Worm (Caenorhabditis elegans) whole organism, young adult: ENCODE data around the gene str-176.

Experiments
- B0261.1 ChIP-seq: sonication (generic microtip); optimal IDR thresholded peaks from 2 replicates; lab custom pipeline; 2016; ENCODE audit warnings: mild to moderate bottlenecking, missing genetic modification characterization, moderate library complexity, missing compliant biosample characterization
- B0336.3 ChIP-seq: fragments of 200-800 bp; sonication (Bioruptor generic); IDR thresholded peaks from 2 replicates; pipeline ENCODE4 v1.3.6; 2022; ENCODE audit warnings: missing genetic modification characterization, missing compliant biosample characterization
- D2030.7 ChIP-seq: fragments of 200-800 bp; sonication (Bioruptor generic); IDR thresholded peaks from 2 replicates; pipeline ENCODE4 v1.3.6; 2022; ENCODE audit warnings: missing genetic modification reagents, missing genetic modification characterization, missing compliant biosample characterization
- F57A8.1 ChIP-seq: fragments of 200-800 bp; sonication (Bioruptor generic); optimal IDR thresholded peaks from 2 replicates; lab custom pipeline; 2018; ENCODE audit warnings: mild to moderate bottlenecking, missing genetic modification characterization, moderate library complexity, missing compliant biosample characterization
- F57C9.4 ChIP-seq: sonication (generic microtip); optimal IDR thresholded peaks from 2 replicates; lab custom pipeline; 2017; ENCODE audit warnings: mild to moderate bottlenecking, missing genetic modification characterization, missing compliant biosample characterization
- K11D2.4 ChIP-seq: fragments of 200-800 bp; sonication (Bioruptor generic); IDR thresholded peaks from 2 replicates; pipeline ENCODE4 v1.3.6; 2022; ENCODE audit warnings: missing genetic modification reagents, missing genetic modification characterization, missing compliant biosample characterization
- K12H6.12 ChIP-seq: fragments of 200-800 bp; sonication (Bioruptor generic); optimal IDR thresholded peaks from 2 replicates; lab custom pipeline; 2018; ENCODE audit warnings: mild to moderate bottlenecking, missing genetic modification characterization, missing compliant biosample characterization
- Y53G8AR.9 ChIP-seq: fragments of 200-800 bp; sonication (Bioruptor generic); conservative IDR thresholded peaks from 2 replicates; pipeline ENCODE4 v1.3.6; 2022; ENCODE audit warnings: missing genetic modification reagents, missing genetic modification characterization, missing compliant biosample characterization
- Y67H2A.10 ChIP-seq: fragments of 200-800 bp; sonication (Bioruptor generic); conservative IDR thresholded peaks from 2 replicates; pipeline ENCODE4 v1.3.6; 2022; ENCODE audit warnings: missing genetic modification reagents, missing genetic modification characterization, missing compliant biosample characterization
- Y79H2A.3 ChIP-seq: fragments of 200-800 bp; sonication (Bioruptor generic); conservative IDR thresholded peaks from 2 replicates; pipeline ENCODE4 v1.3.6; 2022; ENCODE audit warnings: missing genetic modification reagents, missing genetic modification characterization, missing compliant biosample characterization
- ZK185.1 ChIP-seq: sonication (generic microtip); optimal IDR thresholded peaks from 2 replicates; lab custom pipeline; 2016; ENCODE audit warnings: mild to moderate bottlenecking, missing genetic modification characterization, missing compliant biosample characterization; ENCODE audit not compliant: poor library complexity, severe bottlenecking
- aptf-3 ChIP-seq: fragments of 200-800 bp; sonication (Bioruptor generic); IDR thresholded peaks from 2 replicates; pipeline ENCODE4 v1.3.6; 2022; ENCODE audit warnings: missing genetic modification characterization, missing compliant biosample characterization
- attf-3 ChIP-seq: fragments of 200-800 bp; sonication (Bioruptor generic); conservative IDR thresholded peaks from 2 replicates; pipeline ENCODE4 v1.3.6; 2022; ENCODE audit warnings: missing genetic modification reagents, missing genetic modification characterization, missing compliant biosample characterization
- ccch-3 ChIP-seq: fragments of 200-800 bp; sonication (Bioruptor generic); optimal IDR thresholded peaks from 2 replicates; lab custom pipeline; 2018; ENCODE audit warnings: mild to moderate bottlenecking, missing genetic modification characterization, missing compliant biosample characterization
- cebp-2 ChIP-seq: fragments of 200-800 bp; sonication (Bioruptor generic); IDR thresholded peaks from 2 replicates; pipeline ENCODE4 v1.3.6; 2022; ENCODE audit warnings: missing genetic modification characterization, missing compliant biosample characterization
- ceh-40 ChIP-seq: fragments of 200-800 bp; sonication (Bioruptor generic); IDR thresholded peaks from 2 replicates; pipeline ENCODE4 v1.3.6; 2022; ENCODE audit warnings: missing genetic modification characterization, missing compliant biosample characterization
- ceh-91 ChIP-seq: fragments of 200-800 bp; sonication (Bioruptor generic); IDR thresholded peaks from 2 replicates; pipeline ENCODE4 v1.3.6; 2022; ENCODE audit warnings: missing genetic modification reagents, missing genetic modification characterization, missing compliant biosample characterization
- die-1 ChIP-seq: sonication (generic microtip); optimal IDR thresholded peaks from 2 replicates; lab custom pipeline; 2016; ENCODE audit warnings: missing genotype, mild to moderate bottlenecking, missing genetic modification characterization, missing compliant biosample characterization
- egl-44 ChIP-seq: fragments of 200-800 bp; sonication (Bioruptor generic); IDR thresholded peaks from 2 replicates; pipeline ENCODE4 v1.3.6; 2022; ENCODE audit warnings: missing genetic modification reagents, missing genetic modification characterization, missing compliant biosample characterization
- egrh-3 ChIP-seq: fragments of 200-800 bp; sonication (Bioruptor generic); IDR thresholded peaks from 2 replicates; pipeline ENCODE4 v1.3.6; 2022; ENCODE audit warnings: missing genetic modification reagents, missing genetic modification characterization, missing compliant biosample characterization
- ekl-4 ChIP-seq: fragments of 200-800 bp; sonication (Bioruptor generic); IDR thresholded peaks from 2 replicates; pipeline ENCODE4 v1.3.6; 2022; ENCODE audit warnings: missing genetic modification reagents, missing genetic modification characterization, missing compliant biosample characterization
- hlh-26 ChIP-seq: fragments of 200-800 bp; sonication (Bioruptor generic); conservative IDR thresholded peaks from 2 replicates; pipeline ENCODE4 v1.3.6; 2022; ENCODE audit warnings: missing genetic modification reagents, missing genetic modification characterization, missing compliant biosample characterization
- hmg-1.2 ChIP-seq: fragments of 200-800 bp; sonication (Bioruptor generic); IDR thresholded peaks from 2 replicates; pipeline ENCODE4 v1.3.6; 2022; ENCODE audit warnings: missing genetic modification reagents, missing genetic modification characterization, missing compliant biosample characterization
- lag-1 ChIP-seq: fragments of 200-800 bp; sonication (Bioruptor generic); IDR thresholded peaks from 2 replicates; pipeline ENCODE4 v1.3.6; 2022; ENCODE audit warnings: missing genetic modification reagents, missing genetic modification characterization, missing compliant biosample characterization
- let-607 ChIP-seq, 2 experiments: fragments of 200-800 bp in 1 of 2; sonication (Bioruptor generic) in 1 of 2; sonication (generic microtip) in 1 of 2; optimal IDR thresholded peaks; 2 replicates each; lab custom pipeline; 2016 to 2018; ENCODE audit warnings: mild to moderate bottlenecking in 2 of 2, missing compliant biosample characterization in 2 of 2, missing genetic modification characterization in 2 of 2, moderate library complexity in 2 of 2, missing genotype in 1 of 2
- lin-40 ChIP-seq: sonication (generic microtip); optimal IDR thresholded peaks from 2 replicates; lab custom pipeline; 2016; ENCODE audit warnings: missing genetic modification characterization, mild to moderate bottlenecking, missing compliant biosample characterization, missing genotype, missing genetic modification reagents
- lin-54 ChIP-seq: fragments of 200-800 bp; sonication (Bioruptor generic); optimal IDR thresholded peaks from 2 replicates; lab custom pipeline; 2018; ENCODE audit warnings: mild to moderate bottlenecking, missing genetic modification characterization, missing compliant biosample characterization
- lsl-1 ChIP-seq: fragments of 200-800 bp; sonication (Bioruptor generic); optimal IDR thresholded peaks from 2 replicates; lab custom pipeline; 2018; ENCODE audit warnings: mild to moderate bottlenecking, missing genetic modification characterization, moderate library complexity, missing compliant biosample characterization
- madf-10 ChIP-seq: sonication (generic microtip); optimal IDR thresholded peaks from 2 replicates; lab custom pipeline; 2016; ENCODE audit warnings: mild to moderate bottlenecking, missing genetic modification characterization, missing compliant biosample characterization
- madf-3 ChIP-seq: fragments of 200-800 bp; sonication (Bioruptor generic); IDR thresholded peaks from 2 replicates; pipeline ENCODE4 v1.3.6; 2022; ENCODE audit warnings: missing genetic modification reagents, missing genetic modification characterization, missing compliant biosample characterization
- madf-8 ChIP-seq: fragments of 200-800 bp; sonication (Bioruptor generic); conservative IDR thresholded peaks from 2 replicates; pipeline ENCODE4 v1.3.6; 2022; ENCODE audit warnings: missing genetic modification reagents, missing genetic modification characterization, missing compliant biosample characterization
- mcd-1 ChIP-seq: fragments of 200-800 bp; sonication (Bioruptor generic); IDR thresholded peaks from 2 replicates; pipeline ENCODE4 v1.3.6; 2022; ENCODE audit warnings: missing genetic modification reagents, missing genetic modification characterization, missing compliant biosample characterization
- nfyb-1 ChIP-seq: fragments of 200-800 bp; sonication (Bioruptor generic); IDR thresholded peaks from 2 replicates; pipeline ENCODE4 v1.3.6; 2022; ENCODE audit warnings: missing genetic modification reagents, missing genetic modification characterization, missing compliant biosample characterization
- pha-4 ChIP-seq: fragments of 150-350 bp; sonication (generic microtip); optimal IDR thresholded peaks from 2 replicates; lab custom pipeline; 2014; ENCODE audit warnings: missing biosample characterization, missing genetic modification reagents, missing genetic modification characterization
- rec-8 ChIP-seq, 2 experiments: sonication (generic microtip); optimal IDR thresholded peaks; 2 replicates each; lab custom pipeline; 2016; ENCODE audit warnings: mild to moderate bottlenecking in 2 of 2, missing genetic modification characterization in 2 of 2, missing genetic modification reagents in 2 of 2, missing genotype in 2 of 2, missing biosample characterization in 1 of 2, missing compliant biosample characterization in 1 of 2, moderate library complexity in 1 of 2
- sea-2 ChIP-seq: fragments of 200-800 bp; sonication (Bioruptor generic); IDR thresholded peaks from 2 replicates; pipeline ENCODE4 v1.3.6; 2022; ENCODE audit warnings: missing genetic modification characterization, missing compliant biosample characterization
- snpc-1.1 ChIP-seq: sonication (generic microtip); optimal IDR thresholded peaks from 2 replicates; lab custom pipeline; 2017; ENCODE audit warnings: missing genetic modification characterization, mild to moderate bottlenecking, missing compliant biosample characterization, antibody characterized with exemption, moderate library complexity, missing genotype, missing genetic modification reagents; ENCODE audit not compliant: insufficient read depth
- snpc-1.3 ChIP-seq: sonication (generic microtip); optimal IDR thresholded peaks from 2 replicates; lab custom pipeline; 2017; ENCODE audit warnings: missing genetic modification characterization, mild to moderate bottlenecking, missing compliant biosample characterization, antibody characterized with exemption, moderate library complexity, missing genotype, missing genetic modification reagents; ENCODE audit not compliant: insufficient read depth
- snpc-4 ChIP-seq, 5 experiments: fragments of 150-350 bp in 1 of 5; sonication (generic microtip) in 4 of 5; optimal IDR thresholded peaks; 2 replicates each; lab custom pipeline; 2014 to 2018; ENCODE audit warnings: missing genetic modification characterization in 5 of 5, missing biosample characterization in 3 of 5, antibody characterized with exemption in 2 of 5, mild to moderate bottlenecking in 2 of 5, missing compliant biosample characterization in 2 of 5, missing genotype in 2 of 5, moderate library complexity in 2 of 5, missing genetic modification reagents in 1 of 5
- sptf-2 ChIP-seq: fragments of 200-800 bp; sonication (Bioruptor generic); optimal IDR thresholded peaks from 2 replicates; lab custom pipeline; 2018; ENCODE audit warnings: mild to moderate bottlenecking, missing genetic modification characterization, missing compliant biosample characterization
- tbx-9 ChIP-seq: sonication (generic microtip); optimal IDR thresholded peaks from 2 replicates; lab custom pipeline; 2016; ENCODE audit warnings: borderline replicate concordance, missing genetic modification characterization, inconsistent platforms, missing compliant biosample characterization
- unc-130 ChIP-seq: sonication (generic microtip); optimal IDR thresholded peaks from 2 replicates; lab custom pipeline; 2016; ENCODE audit warnings: missing genetic modification reagents, missing genetic modification characterization, missing compliant biosample characterization
- xnd-1 ChIP-seq: sonication (generic microtip); optimal IDR thresholded peaks from 2 replicates; lab custom pipeline; 2016; ENCODE audit warnings: missing genotype, missing genetic modification reagents, missing genetic modification characterization, missing compliant biosample characterization
- ztf-18 ChIP-seq: sonication (generic microtip); optimal IDR thresholded peaks from 2 replicates; lab custom pipeline; 2016; ENCODE audit warnings: missing genotype, mild to moderate bottlenecking, missing genetic modification characterization, missing compliant biosample characterization
- ztf-28 ChIP-seq: fragments of 200-800 bp; sonication (Bioruptor generic); IDR thresholded peaks from 2 replicates; pipeline ENCODE4 v1.3.6; 2022; ENCODE audit warnings: missing genetic modification reagents, missing genetic modification characterization, missing compliant biosample characterization
- ztf-6 ChIP-seq: fragments of 200-800 bp; sonication (Bioruptor generic); IDR thresholded peaks from 2 replicates; pipeline ENCODE4 v1.3.6; 2022; ENCODE audit warnings: missing genetic modification reagents, missing genetic modification characterization, missing compliant biosample characterization

str-176 gene

DNA sequence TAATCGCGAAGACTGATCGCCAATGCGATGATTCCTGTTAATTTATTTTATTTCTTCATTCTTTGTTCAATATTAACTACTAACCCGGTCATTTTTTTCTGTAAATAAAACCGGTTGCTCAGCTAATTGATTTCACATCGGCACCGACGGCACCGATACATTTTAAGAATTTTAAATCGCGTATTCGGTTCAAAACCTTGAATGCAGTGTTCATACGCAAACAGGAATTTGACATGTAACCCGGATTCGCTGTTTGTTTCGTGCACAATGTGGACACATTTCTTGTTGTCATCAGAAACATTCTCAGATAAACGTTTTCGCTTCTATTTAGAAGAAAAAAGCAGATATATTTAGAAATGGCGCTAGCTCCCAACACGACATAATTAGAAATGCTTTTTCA lies 36.3 kb upstream of the str-176 start (continued):
- TF ChIP-seq lag-1 (no peak), hlh-26 (GFP tag; lab: Robert Waterston, UW) (no peak), pha-4 (no peak), aptf-3 (GFP tag; lab: Robert Waterston, UW) (no peak), ZK185.1 (tag; lab: Kevin White, UChicago) (no peak), K11D2.4 (GFP tag; lab: Robert Waterston, UW) (no peak), F57A8.1 (GFP tag; lab: Kevin White, UChicago) (no peak), ceh-40 (GFP tag; lab: Robert Waterston, UW) (no peak), F57C9.4 (no peak), B0261.1 (tag; lab: Kevin White, UChicago) (no peak), Y53G8AR.9 (GFP tag; lab: Robert Waterston, UW) (peak; percentile 82; the same call in 1 of the 2 replicates), let-607 (tag; optimal IDR thresholded peaks at IDR 0.05; lab: Kevin White, UChicago) (no peak), madf-3 (GFP tag; lab: Robert Waterston, UW) (0 out of 2 replicates have a peak, but pooled peaks have one; percentile 58), Y67H2A.10 (no peak), xnd-1 (tag; lab: Kevin White, UChicago) (no peak), die-1 (tag; lab: Kevin White, UChicago) (peak; percentile 19), unc-130 (no peak), lin-40 (tag; lab: Kevin White, UChicago) (no peak), hmg-1.2 (GFP tag; lab: Robert Waterston, UW) (peak; percentile 45), ccch-3 (GFP tag; lab: Kevin White, UChicago) (no peak), Y79H2A.3 (GFP tag; lab: Robert Waterston, UW) (peak; percentile 78; the same call in 1 of the 2 replicates), madf-10 (no peak), snpc-1.1 (tag; lab: Kevin White, UChicago) (no peak), attf-3 (GFP tag; lab: Robert Waterston, UW) (no peak), ztf-6 (GFP tag; lab: Robert Waterston, UW) (no peak), lsl-1 (GFP tag; lab: Kevin White, UChicago) (no peak), sptf-2 (no peak), tbx-9 (tag; lab: Kevin White, UChicago) (no peak), cebp-2 (GFP tag; lab: Robert Waterston, UW) (no peak), B0336.3 (GFP tag; lab: Robert Waterston, UW) (peak; percentile 44; the same call in 1 of the 2 replicates), ztf-18 (tag; lab: Kevin White, UChicago) (no peak), ztf-28 (GFP tag; lab: Robert Waterston, UW) (no peak), egl-44 (GFP tag; lab: Robert Waterston, UW) (no peak)

DNA sequence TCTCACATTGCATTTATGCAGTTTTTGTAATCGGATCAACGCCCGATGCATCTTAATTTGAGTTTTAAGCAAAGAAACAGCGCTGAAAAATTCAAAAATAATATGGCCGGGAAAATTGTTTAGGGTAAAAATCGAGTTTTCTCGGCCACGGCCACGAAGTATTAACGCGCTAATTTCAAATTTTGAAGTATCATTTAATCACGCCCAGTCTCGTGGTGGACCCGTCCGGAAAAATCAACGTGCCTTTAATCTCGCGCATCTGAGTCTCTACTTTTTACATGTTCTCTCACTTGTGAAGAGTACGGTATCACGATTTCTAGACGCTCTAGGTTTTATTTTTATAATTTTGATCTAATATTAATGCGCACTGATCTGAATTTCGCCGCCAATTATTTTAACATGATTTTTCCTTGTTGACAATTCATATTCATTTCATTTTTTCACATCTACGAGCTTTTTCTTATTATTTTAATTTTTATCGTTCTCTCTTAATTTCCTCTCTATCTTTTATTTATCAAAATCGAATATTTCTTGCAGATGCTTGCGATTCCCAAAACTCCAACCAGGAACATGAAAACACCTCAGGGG lies 35.3 kb upstream of the str-176 start, which contains the start of the genes acdh-13 and mesp-1:
Gene acdh-13 (minus strand): TSS at position 51 of the 588 bp plus-strand sequence.
Gene mesp-1 (plus strand): TSS at position 538 of the 588 bp plus-strand sequence.
- TF ChIP-seq D2030.7 (GFP tag; lab: Robert Waterston, UW): peak; percentile 95
- TF ChIP-seq lin-40 (tag; lab: Kevin White, UChicago): no peak
- no peak for TF ChIP-seq aptf-3 (GFP tag; lab: Robert Waterston, UW)
- peak; percentile 74 for TF ChIP-seq ekl-4 (GFP tag; lab: Robert Waterston, UW)
- peak; percentile 94 for TF ChIP-seq madf-8 (GFP tag; lab: Robert Waterston, UW)
- peak; percentile 58 for TF ChIP-seq mcd-1 (GFP tag; lab: Robert Waterston, UW)
- peak; percentile 90 for TF ChIP-seq ceh-91
- peak; percentile 81 for TF ChIP-seq snpc-1.3 (tag; lab: Kevin White, UChicago)
- no peak for TF ChIP-seq B0336.3 (GFP tag; lab: Robert Waterston, UW)
- peak; percentile 42 for TF ChIP-seq snpc-4 (GFP tag; optimal IDR thresholded peaks at IDR 0.05; lab: Kevin White, UChicago)
- peak; percentile 9 to 48 (median 26) for TF ChIP-seq snpc-4 (tag; optimal IDR thresholded peaks at IDR 0.05; lab: Kevin White, UChicago)
- peak; percentile 25 to 28 for TF ChIP-seq rec-8 (tag; optimal IDR thresholded peaks at IDR 0.05; lab: Kevin White, UChicago)
- TF ChIP-seq sea-2 (GFP tag; lab: Robert Waterston, UW): no peak
- peak; percentile 95 for TF ChIP-seq lin-54 (GFP tag; lab: Kevin White, UChicago)
- TF ChIP-seq K12H6.12 (tag; lab: Kevin White, UChicago): no peak
- no peak for TF ChIP-seq egrh-3 (GFP tag; lab: Robert Waterston, UW)
- TF ChIP-seq hmg-1.2 (GFP tag; lab: Robert Waterston, UW): peak; percentile 78
- TF ChIP-seq nfyb-1 (GFP tag; lab: Robert Waterston, UW): peak; percentile 56; the same call in 1 of the 2 replicates
